Fruit fly (Drosophila melanogaster) whole organism, embryonic: ENCODE results near the gene Bgb.
A peak's percentile ranks its signal among the peaks of the same experiment; 100 is the strongest.

Experiments used
- Ada2b ChIP-seq: fragments of 200-800 bp; sonication (Bioruptor generic); IDR thresholded peaks from 2 replicates; pipeline ENCODE4 v1.3.6; 2022; ENCODE audit warnings: missing biosample characterization, missing genetic modification characterization
- Adf1 ChIP-seq: fragments of 200-800 bp; sonication (Bioruptor generic); IDR thresholded peaks from 2 replicates; pipeline ENCODE4 v1.3.6; 2022; ENCODE audit warnings: missing biosample characterization, missing genetic modification characterization
- Awh ChIP-seq: fragments of 200-800 bp; sonication (Bioruptor generic); IDR thresholded peaks from 2 replicates; pipeline ENCODE4, ENCODE4 v1.3.6; 2022; ENCODE audit warnings: missing biosample characterization, missing genetic modification characterization
- CG10267 ChIP-seq: fragments of 200-800 bp; sonication (Bioruptor generic); optimal IDR thresholded peaks from 2 replicates; lab custom pipeline; 2018; ENCODE audit warnings: missing biosample characterization, mild to moderate bottlenecking, missing genetic modification characterization, moderate library complexity
- CG10543 ChIP-seq: fragments of 200-800 bp; sonication (Bioruptor generic); optimal IDR thresholded peaks from 3 replicates; lab custom pipeline; 2017; ENCODE audit warnings: missing biosample characterization, mild to moderate bottlenecking, missing genetic modification characterization, moderate library complexity
- CG10565 ChIP-seq: fragments of 200-800 bp; sonication (Bioruptor generic); optimal IDR thresholded peaks from 3 replicates; lab custom pipeline; 2016; ENCODE audit warnings: missing biosample characterization, mild to moderate bottlenecking, missing genetic modification characterization
- CG10654 ChIP-seq: fragments of 200-800 bp; sonication (Bioruptor generic); optimal IDR thresholded peaks from 2 replicates; lab custom pipeline; 2016; ENCODE audit warnings: missing biosample characterization, missing genetic modification characterization
- CG1233 ChIP-seq: fragments of 200-800 bp; sonication (Bioruptor generic); optimal IDR thresholded peaks from 4 replicates; lab custom pipeline; 2018; ENCODE audit warnings: missing biosample characterization, mild to moderate bottlenecking, missing genetic modification characterization
- CG12744 ChIP-seq: fragments of 200-800 bp; sonication (Bioruptor generic); optimal IDR thresholded peaks from 2 replicates; lab custom pipeline; 2016; ENCODE audit warnings: missing biosample characterization, missing genetic modification characterization
- CG13894 ChIP-seq: fragments of 200-800 bp; sonication (Bioruptor generic); optimal IDR thresholded peaks from 3 replicates; lab custom pipeline; 2018; ENCODE audit warnings: missing biosample characterization, mild to moderate bottlenecking, missing genetic modification characterization, moderate library complexity
- CG14441 ChIP-seq: fragments of 200-800 bp; sonication (Bioruptor generic); IDR thresholded peaks from 2 replicates; pipeline ENCODE4 v1.3.6; 2022; ENCODE audit warnings: missing biosample characterization, missing genetic modification characterization
- CG15514 ChIP-seq: fragments of 200-800 bp; sonication (Bioruptor generic); optimal IDR thresholded peaks from 3 replicates; lab custom pipeline; 2017; ENCODE audit warnings: missing biosample characterization, missing genetic modification characterization, mild to moderate bottlenecking, moderate library complexity, missing genetic modification reagents
- CG17186 ChIP-seq: fragments of 200-800 bp; sonication (Bioruptor generic); optimal IDR thresholded peaks from 3 replicates; lab custom pipeline; 2017; ENCODE audit warnings: missing biosample characterization, missing genetic modification reagents, missing genetic modification characterization
- CG2199 ChIP-seq: fragments of 200-800 bp; sonication (Bioruptor generic); IDR thresholded peaks from 3 replicates; pipeline ENCODE4 v1.3.6; 2022; ENCODE audit warnings: missing biosample characterization, missing genetic modification characterization
- CG42726 ChIP-seq: fragments of 200-800 bp; sonication (Bioruptor generic); IDR thresholded peaks from 2 replicates; pipeline ENCODE4 v1.3.6; 2022; ENCODE audit warnings: missing biosample characterization, missing genetic modification characterization; ENCODE audit not compliant: partially characterized antibody
- CG4282 ChIP-seq: fragments of 200-800 bp; sonication (Bioruptor generic); optimal IDR thresholded peaks from 2 replicates; lab custom pipeline; 2016; ENCODE audit warnings: missing biosample characterization, missing genetic modification characterization
- CG5245 ChIP-seq: fragments of 200-800 bp; sonication (Bioruptor generic); optimal IDR thresholded peaks from 3 replicates; lab custom pipeline; 2016; ENCODE audit warnings: missing biosample characterization, missing genetic modification characterization
- CG6272 ChIP-seq: fragments of 200-800 bp; sonication (Bioruptor generic); IDR thresholded peaks from 2 replicates; pipeline ENCODE4 v1.3.6; 2022; ENCODE audit warnings: missing biosample characterization, missing genetic modification characterization
- CG8388 ChIP-seq: fragments of 200-800 bp; sonication (Bioruptor generic); optimal IDR thresholded peaks from 2 replicates; lab custom pipeline; 2019; ENCODE audit warnings: missing biosample characterization, mild to moderate bottlenecking, missing genetic modification characterization, moderate library complexity
- CG8478 ChIP-seq: fragments of >200 bp; optimal IDR thresholded peaks from 2 replicates; lab custom pipeline; 2018
- Dbx ChIP-seq: fragments of 200-800 bp; sonication (Bioruptor generic); IDR thresholded peaks from 3 replicates; pipeline ENCODE4 v1.3.6; 2022; ENCODE audit warnings: missing biosample characterization, missing genetic modification characterization
- Dek ChIP-seq: fragments of 200-800 bp; sonication (Bioruptor generic); optimal IDR thresholded peaks from 3 replicates; lab custom pipeline; 2019; ENCODE audit warnings: missing biosample characterization, mild to moderate bottlenecking, missing genetic modification characterization, moderate library complexity
- E2f2 ChIP-seq: fragments of 200-800 bp; sonication (Bioruptor generic); IDR thresholded peaks from 2 replicates; pipeline ENCODE4 v1.3.6; 2022; ENCODE audit warnings: missing biosample characterization, missing genetic modification characterization
- Hr3 ChIP-seq: fragments of 200-800 bp; sonication (Bioruptor generic); optimal IDR thresholded peaks from 3 replicates; lab custom pipeline; 2016; ENCODE audit warnings: missing biosample characterization, missing genetic modification characterization
- Jarid2 ChIP-seq: fragments of 200-800 bp; sonication (Bioruptor generic); optimal IDR thresholded peaks from 3 replicates; lab custom pipeline; 2017; ENCODE audit warnings: mild to moderate bottlenecking, missing biosample characterization, missing genetic modification reagents, missing genetic modification characterization
- MBD-R2 ChIP-seq: fragments of 200-800 bp; sonication (Bioruptor generic); IDR thresholded peaks from 2 replicates; pipeline ENCODE4 v1.3.6; 2022; ENCODE audit warnings: missing biosample characterization, missing genetic modification characterization
- Max ChIP-seq: fragments of 200-800 bp; sonication (Bioruptor generic); optimal IDR thresholded peaks from 2 replicates; lab custom pipeline; 2016; ENCODE audit warnings: missing biosample characterization, mild to moderate bottlenecking, missing genetic modification characterization
- Med ChIP-seq: fragments of 200-800 bp; sonication (Bioruptor generic); peaks from one replicate; lab custom pipeline; 2016; ENCODE audit warnings: missing biosample characterization, missing genetic modification characterization, mild to moderate bottlenecking, inconsistent platforms, moderate library complexity
- NFAT ChIP-seq: fragments of 200-800 bp; sonication (Bioruptor generic); IDR thresholded peaks from 2 replicates; pipeline ENCODE4 v1.3.6; 2022; ENCODE audit warnings: missing biosample characterization, missing genetic modification characterization
- Sox102F ChIP-seq: fragments of 200-800 bp; sonication (Bioruptor generic); optimal IDR thresholded peaks from 2 replicates; lab custom pipeline; 2018; ENCODE audit warnings: missing biosample characterization, mild to moderate bottlenecking, missing genetic modification characterization, moderate library complexity
- Sry-β ChIP-seq: fragments of 200-800 bp; sonication (Bioruptor generic); optimal IDR thresholded peaks from 2 replicates; lab custom pipeline; 2018; ENCODE audit warnings: missing biosample characterization, mild to moderate bottlenecking, missing genetic modification characterization, moderate library complexity
- Ssrp ChIP-seq: fragments of 200-800 bp; sonication (Bioruptor generic); optimal IDR thresholded peaks from 2 replicates; lab custom pipeline; 2018; ENCODE audit warnings: missing biosample characterization, mild to moderate bottlenecking, missing genetic modification characterization, moderate library complexity
- Trl ChIP-seq, 3 experiments: fragments of >200 bp in 2 of 3; fragments of 200-800 bp in 1 of 3; sonication (Bioruptor generic) in 1 of 3; optimal IDR thresholded peaks; 2 replicates in 1 of 3; 3 replicates in 2 of 3; lab custom pipeline; 2016 to 2017; ENCODE audit warnings: missing biosample characterization in 1 of 3, missing genetic modification characterization in 1 of 3
- Vsx1 ChIP-seq: fragments of 200-800 bp; sonication (Bioruptor generic); optimal IDR thresholded peaks from 2 replicates; lab custom pipeline; 2017; ENCODE audit warnings: missing biosample characterization, mild to moderate bottlenecking, missing genetic modification characterization, missing genetic modification reagents
- ato ChIP-seq: fragments of 200-800 bp; sonication (Bioruptor generic); IDR thresholded peaks from 2 replicates; pipeline ENCODE4 v1.3.6; 2022; ENCODE audit warnings: missing biosample characterization, missing genetic modification characterization; ENCODE audit not compliant: partially characterized antibody
- bbx ChIP-seq: fragments of 200-800 bp; sonication (Bioruptor generic); IDR thresholded peaks from 2 replicates; pipeline ENCODE4 v1.3.6; 2022; ENCODE audit warnings: missing biosample characterization, missing genetic modification characterization; ENCODE audit not compliant: partially characterized antibody
- bowl ChIP-seq: fragments of 200-800 bp; sonication (Bioruptor generic); IDR thresholded peaks from 2 replicates; pipeline ENCODE4 v1.3.6; 2022; ENCODE audit warnings: missing biosample characterization, missing genetic modification characterization
- dmrt11E ChIP-seq: fragments of 200-800 bp; sonication (Bioruptor generic); optimal IDR thresholded peaks from 3 replicates; lab custom pipeline; 2018; ENCODE audit warnings: missing biosample characterization, mild to moderate bottlenecking, missing genetic modification characterization, moderate library complexity
- ken ChIP-seq: fragments of 200-800 bp; sonication (Bioruptor generic); IDR thresholded peaks from 3 replicates; pipeline ENCODE4 v1.3.6; 2022; ENCODE audit warnings: missing biosample characterization, missing genetic modification characterization
- knrl ChIP-seq: fragments of 200-800 bp; sonication (Bioruptor generic); IDR thresholded peaks from 3 replicates; pipeline ENCODE4 v1.3.6; 2022; ENCODE audit warnings: missing biosample characterization, missing genetic modification characterization; ENCODE audit not compliant: partially characterized antibody
- nerfin-1 ChIP-seq: fragments of 200-800 bp; sonication (Bioruptor generic); optimal IDR thresholded peaks from 3 replicates; lab custom pipeline; 2019; ENCODE audit warnings: missing biosample characterization, mild to moderate bottlenecking, missing genetic modification characterization, moderate library complexity
- onecut ChIP-seq: fragments of 200-800 bp; sonication (Bioruptor generic); IDR thresholded peaks from 2 replicates; pipeline ENCODE4 v1.3.6; 2022; ENCODE audit warnings: missing biosample characterization, missing genetic modification characterization
- pfk ChIP-seq: fragments of 200-800 bp; sonication (Bioruptor generic); optimal IDR thresholded peaks from 2 replicates; lab custom pipeline; 2018; ENCODE audit warnings: missing biosample characterization, mild to moderate bottlenecking, missing genetic modification characterization, moderate library complexity
- pzg ChIP-seq: fragments of 200-800 bp; sonication (Bioruptor generic); optimal IDR thresholded peaks from 3 replicates; lab custom pipeline; 2018; ENCODE audit warnings: missing biosample characterization, mild to moderate bottlenecking, missing genetic modification characterization, moderate library complexity
- sd ChIP-seq: fragments of 200-800 bp; sonication (Bioruptor generic); optimal IDR thresholded peaks from 3 replicates; lab custom pipeline; 2018; ENCODE audit warnings: missing biosample characterization, mild to moderate bottlenecking, missing genetic modification characterization, moderate library complexity
- seq ChIP-seq: fragments of 200-800 bp; sonication (Bioruptor generic); IDR thresholded peaks from 2 replicates; pipeline ENCODE4 v1.3.6; 2022; ENCODE audit warnings: missing biosample characterization, missing genetic modification characterization
- stc ChIP-seq: fragments of 200-800 bp; sonication (Bioruptor generic); IDR thresholded peaks from 2 replicates; pipeline ENCODE4 v1.3.6; 2022; ENCODE audit warnings: missing biosample characterization, missing genetic modification characterization
- unc-4 ChIP-seq: fragments of 200-800 bp; sonication (Bioruptor generic); IDR thresholded peaks from 2 replicates; pipeline ENCODE4 v1.3.6; 2022; ENCODE audit warnings: missing biosample characterization, missing genetic modification characterization; ENCODE audit not compliant: partially characterized antibody
- wek ChIP-seq: fragments of 200-800 bp; sonication (Bioruptor generic); optimal IDR thresholded peaks from 3 replicates; lab custom pipeline; 2018; ENCODE audit warnings: missing biosample characterization, mild to moderate bottlenecking, missing genetic modification characterization, moderate library complexity

Gene Bgb

dm6 chr3L:1648690-1649355, 9.3 kb downstream of the Bgb start, which contains the start of gene CG13920:
Gene CG13920, plus strand, starts transcription at chr3L:1648944.
- TF ChIP-seq CG2199 (GFP tag; lab: Robert Waterston, UW) (no peak), Hr3 (GFP tag; lab: Kevin White, UChicago) (no peak), Dbx (GFP tag; lab: Robert Waterston, UW) (0 out of 3 replicates have a peak, but pooled peaks have one; percentile 34), sd (tag; lab: Kevin White, UChicago) (peak; percentile 49), stc (no peak), CG12744 (GFP tag; lab: Kevin White, UChicago) (no peak), CG42726 (no peak), nerfin-1 (peak; percentile 31), CG14441 (GFP tag; lab: Robert Waterston, UW) (no peak), ato (GFP tag; lab: Robert Waterston, UW) (no peak), onecut (GFP tag; lab: Robert Waterston, UW) (peak; percentile 99), Sry-β (GFP tag; lab: Kevin White, UChicago) (no peak), pzg (GFP tag; lab: Kevin White, UChicago) (peak; percentile 3), CG10565 (GFP tag; lab: Kevin White, UChicago) (no peak), seq (peak; percentile 85), CG10543 (peak; percentile 72), Ada2b (GFP tag; lab: Robert Waterston, UW) (no peak), Med (GFP tag; lab: Kevin White, UChicago) (peak; percentile 59), CG10267 (tag; lab: Kevin White, UChicago) (no peak), CG1233 (GFP tag; lab: Kevin White, UChicago) (no peak), unc-4 (GFP tag; lab: Robert Waterston, UW) (peak; percentile 43; the same call in 1 of the 2 replicates), Awh (GFP tag; lab: Robert Waterston, UW) (no peak), Jarid2 (GFP tag; lab: Kevin White, UChicago) (peak; percentile 34), knrl (GFP tag; lab: Robert Waterston, UW) (no peak), Vsx1 (GFP tag; lab: Kevin White, UChicago) (no peak), CG13894 (tag; lab: Kevin White, UChicago) (peak; percentile 61), ken (GFP tag; lab: Robert Waterston, UW) (no peak), NFAT (GFP tag; lab: Robert Waterston, UW) (0 out of 2 replicates have a peak, but pooled peaks have one; percentile 2), CG4282 (GFP tag; lab: Kevin White, UChicago) (no peak), CG6272 (GFP tag; lab: Robert Waterston, UW) (no peak), wek (GFP tag; lab: Kevin White, UChicago) (no peak), bowl (GFP tag; lab: Robert Waterston, UW) (no peak), CG17186 (GFP tag; lab: Kevin White, UChicago) (no peak), Trl (optimal IDR thresholded peaks at IDR 0.05; lab: Kevin White, UChicago) (peak; percentile 59 to 62), Trl (GFP tag; optimal IDR thresholded peaks at IDR 0.05; lab: Kevin White, UChicago) (no peak), E2f2 (0 out of 2 replicates have a peak, but pooled peaks have one; percentile 11), dmrt11E (tag; lab: Kevin White, UChicago) (no peak), Ssrp (no peak), MBD-R2 (GFP tag; lab: Robert Waterston, UW) (peak; percentile 42), Sox102F (GFP tag; lab: Kevin White, UChicago) (no peak), CG10654 (no peak), CG8388 (no peak), Dek (tag; lab: Kevin White, UChicago) (no peak), Adf1 (GFP tag; lab: Robert Waterston, UW) (no peak; the same call in 1 of the 2 replicates), Max (GFP tag; lab: Kevin White, UChicago) (no peak), CG15514 (GFP tag; lab: Kevin White, UChicago) (peak; percentile 27), CG8478 (lab: Kevin White, UChicago) (no peak), bbx (GFP tag; lab: Robert Waterston, UW) (peak; percentile 21; the same call in 1 of the 2 replicates), CG5245 (GFP tag; lab: Kevin White, UChicago) (no peak), pfk (GFP tag; lab: Kevin White, UChicago) (peak; percentile 30)
